Fruit fly (Drosophila melanogaster) whole organism, embryonic: ENCODE measurements around the gene Fcp3C.

Experiments used
- CG10274 ChIP-seq: fragments of 200-800 bp; sonication (Bioruptor generic); optimal IDR thresholded peaks from 3 replicates; lab custom pipeline; 2017; ENCODE audit warnings: missing biosample characterization, mild to moderate bottlenecking, missing genetic modification characterization
- CG10959 ChIP-seq: fragments of 200-800 bp; sonication (Bioruptor generic); IDR thresholded peaks from 2 replicates; pipeline ENCODE4 v1.3.6; 2022; ENCODE audit warnings: missing biosample characterization, missing genetic modification characterization
- CG11085 ChIP-seq: fragments of 200-800 bp; sonication (Bioruptor generic); IDR thresholded peaks from 2 replicates; pipeline ENCODE4 v1.3.6; 2022; ENCODE audit warnings: missing biosample characterization, missing genetic modification characterization
- CG11696 ChIP-seq: fragments of 200-800 bp; sonication (Bioruptor generic); IDR thresholded peaks from 2 replicates; pipeline ENCODE4 v1.3.6; 2022; ENCODE audit warnings: missing biosample characterization, missing genetic modification characterization
- CG12071 ChIP-seq: fragments of 200-800 bp; sonication (Bioruptor generic); optimal IDR thresholded peaks from 3 replicates; lab custom pipeline; 2018; ENCODE audit warnings: missing biosample characterization, mild to moderate bottlenecking, missing genetic modification characterization
- CG13775 ChIP-seq: fragments of 200-800 bp; sonication (Bioruptor generic); optimal IDR thresholded peaks from 3 replicates; lab custom pipeline; 2017; ENCODE audit warnings: missing biosample characterization, mild to moderate bottlenecking, missing genetic modification characterization
- CG15011 ChIP-seq: fragments of 200-800 bp; sonication (Bioruptor generic); optimal IDR thresholded peaks from 3 replicates; lab custom pipeline; 2018; ENCODE audit warnings: missing biosample characterization, mild to moderate bottlenecking, missing genetic modification characterization
- CG16815 ChIP-seq: fragments of 200-800 bp; sonication (Bioruptor generic); optimal IDR thresholded peaks from 3 replicates; lab custom pipeline; 2017; ENCODE audit warnings: missing biosample characterization, mild to moderate bottlenecking, missing genetic modification characterization
- CG17912 ChIP-seq: fragments of 200-800 bp; sonication (Bioruptor generic); optimal IDR thresholded peaks from 2 replicates; lab custom pipeline; 2018; ENCODE audit warnings: missing biosample characterization, mild to moderate bottlenecking, missing genetic modification characterization
- CG1792 ChIP-seq: fragments of 200-800 bp; sonication (Bioruptor generic); optimal IDR thresholded peaks from 2 replicates; lab custom pipeline; 2016; ENCODE audit warnings: missing biosample characterization, missing genetic modification characterization
- CG18476 ChIP-seq: fragments of 200-800 bp; sonication (Bioruptor generic); optimal IDR thresholded peaks from 2 replicates; lab custom pipeline; 2016; ENCODE audit warnings: missing biosample characterization, mild to moderate bottlenecking, missing genetic modification characterization
- CG2120 ChIP-seq: fragments of 200-800 bp; sonication (Bioruptor generic); optimal IDR thresholded peaks from 3 replicates; lab custom pipeline; 2016; ENCODE audit warnings: missing biosample characterization, missing genetic modification characterization
- CG2875 ChIP-seq: fragments of 200-800 bp; sonication (Bioruptor generic); optimal IDR thresholded peaks from 2 replicates; lab custom pipeline; 2017; ENCODE audit warnings: missing biosample characterization, mild to moderate bottlenecking, missing genetic modification characterization, missing genetic modification reagents
- CG3407 ChIP-seq: fragments of 200-800 bp; sonication (Bioruptor generic); optimal IDR thresholded peaks from 2 replicates; lab custom pipeline; 2018; ENCODE audit warnings: missing biosample characterization, mild to moderate bottlenecking, missing genetic modification characterization
- CG3838 ChIP-seq: fragments of 200-800 bp; sonication (Bioruptor generic); optimal IDR thresholded peaks from 3 replicates; lab custom pipeline; 2016; ENCODE audit warnings: missing biosample characterization, missing genetic modification characterization
- CG6854 ChIP-seq: fragments of 200-800 bp; sonication (Bioruptor generic); optimal IDR thresholded peaks from 3 replicates; lab custom pipeline; 2017; ENCODE audit warnings: missing biosample characterization, mild to moderate bottlenecking, missing genetic modification characterization
- CG8359 ChIP-seq: fragments of 200-800 bp; sonication (Bioruptor generic); optimal IDR thresholded peaks from 2 replicates; lab custom pipeline; 2017; ENCODE audit warnings: missing biosample characterization, mild to moderate bottlenecking, missing genetic modification characterization, borderline replicate concordance
- CG9932 ChIP-seq: fragments of 200-800 bp; sonication (Bioruptor generic); IDR thresholded peaks from 2 replicates; pipeline ENCODE4 v1.3.6; 2022; ENCODE audit warnings: missing biosample characterization, missing genetic modification characterization
- CTCF ChIP-seq: fragments of 200-800 bp; sonication (Bioruptor generic); optimal IDR thresholded peaks from 2 replicates; lab custom pipeline; 2017; ENCODE audit warnings: missing biosample characterization, mild to moderate bottlenecking, missing genetic modification characterization, moderate library complexity
- CoRest ChIP-seq: fragments of 200-800 bp; sonication (Bioruptor generic); optimal IDR thresholded peaks from 3 replicates; lab custom pipeline; 2018; ENCODE audit warnings: missing biosample characterization, mild to moderate bottlenecking, missing genetic modification characterization, moderate library complexity
- Dad ChIP-seq: fragments of 200-800 bp; sonication (Bioruptor generic); optimal IDR thresholded peaks from 3 replicates; lab custom pipeline; 2016; ENCODE audit warnings: missing biosample characterization, missing genetic modification characterization
- Deaf1 ChIP-seq: fragments of 200-800 bp; optimal IDR thresholded peaks from 3 replicates; lab custom pipeline; 2019; ENCODE audit warnings: missing biosample characterization, mild to moderate bottlenecking, missing genetic modification characterization, moderate library complexity
- Drgx ChIP-seq: fragments of 200-800 bp; sonication (Bioruptor generic); IDR thresholded peaks from 2 replicates; pipeline ENCODE4 v1.3.6; 2022; ENCODE audit warnings: missing biosample characterization, missing genetic modification characterization
- Fer2 ChIP-seq: fragments of 200-800 bp; sonication (Bioruptor generic); optimal IDR thresholded peaks from 2 replicates; lab custom pipeline; 2018; ENCODE audit warnings: missing biosample characterization, mild to moderate bottlenecking, missing genetic modification characterization, moderate library complexity
- Opbp ChIP-seq: fragments of 200-800 bp; sonication (Bioruptor generic); IDR thresholded peaks from 3 replicates; pipeline ENCODE4 v1.3.6; 2022; ENCODE audit warnings: missing biosample characterization, missing genetic modification characterization; ENCODE audit not compliant: partially characterized antibody
- Rfx ChIP-seq: fragments of 200-800 bp; sonication (Bioruptor generic); IDR thresholded peaks from 2 replicates; pipeline ENCODE4 v1.3.6; 2022; ENCODE audit warnings: missing biosample characterization, missing genetic modification characterization
- Trl ChIP-seq, 3 experiments: fragments of >200 bp in 2 of 3; fragments of 200-800 bp in 1 of 3; sonication (Bioruptor generic) in 1 of 3; optimal IDR thresholded peaks; 2 replicates in 1 of 3; 3 replicates in 2 of 3; lab custom pipeline; 2016 to 2017; ENCODE audit warnings: missing biosample characterization in 1 of 3, missing genetic modification characterization in 1 of 3
- bcd ChIP-seq: fragments of 200-800 bp; sonication (Bioruptor generic); optimal IDR thresholded peaks from 2 replicates; lab custom pipeline; 2017; ENCODE audit warnings: missing biosample characterization, mild to moderate bottlenecking, missing genetic modification characterization
- bsh ChIP-seq, 2 experiments: fragments of 200-800 bp; sonication (Bioruptor generic); optimal IDR thresholded peaks; 2 replicates each; lab custom pipeline; 2017 to 2018; ENCODE audit warnings: mild to moderate bottlenecking in 2 of 2, missing biosample characterization in 2 of 2, missing genetic modification characterization in 2 of 2, moderate library complexity in 1 of 2
- chif ChIP-seq, 2 experiments: fragments of 200-800 bp; sonication (Bioruptor generic); optimal IDR thresholded peaks; 3 replicates each; lab custom pipeline; 2016; ENCODE audit warnings: missing biosample characterization in 2 of 2, missing genetic modification characterization in 2 of 2
- emc ChIP-seq: fragments of 200-800 bp; sonication (Bioruptor generic); optimal IDR thresholded peaks from 2 replicates; lab custom pipeline; 2016; ENCODE audit warnings: missing biosample characterization, missing genetic modification characterization
- ewg ChIP-seq: fragments of 200-800 bp; sonication (Bioruptor generic); optimal IDR thresholded peaks from 3 replicates; lab custom pipeline; 2017; ENCODE audit warnings: mild to moderate bottlenecking, missing biosample characterization, missing genetic modification reagents, missing genetic modification characterization
- ftz-f1 ChIP-seq: fragments of 200-800 bp; sonication (Bioruptor generic); optimal IDR thresholded peaks from 2 replicates; lab custom pipeline; 2016; ENCODE audit warnings: missing biosample characterization, missing genetic modification characterization
- gfzf ChIP-seq: fragments of 200-800 bp; sonication (Bioruptor generic); optimal IDR thresholded peaks from 2 replicates; lab custom pipeline; 2016; ENCODE audit warnings: missing biosample characterization, mild to moderate bottlenecking, missing genetic modification characterization, moderate library complexity
- lab ChIP-seq: fragments of 200-800 bp; sonication (Bioruptor generic); optimal IDR thresholded peaks from 3 replicates; lab custom pipeline; 2017; ENCODE audit warnings: missing biosample characterization, missing genetic modification characterization, mild to moderate bottlenecking, moderate library complexity, missing genetic modification reagents
- maf-S ChIP-seq: fragments of 200-800 bp; sonication (Bioruptor generic); optimal IDR thresholded peaks from 2 replicates; lab custom pipeline; 2016; ENCODE audit warnings: missing biosample characterization, missing genetic modification characterization
- nerfin-1 ChIP-seq: fragments of 200-800 bp; sonication (Bioruptor generic); optimal IDR thresholded peaks from 3 replicates; lab custom pipeline; 2019; ENCODE audit warnings: missing biosample characterization, mild to moderate bottlenecking, missing genetic modification characterization, moderate library complexity
- nom ChIP-seq: fragments of 200-800 bp; sonication (Bioruptor generic); optimal IDR thresholded peaks from 2 replicates; lab custom pipeline; 2017; ENCODE audit warnings: missing biosample characterization, missing genetic modification characterization, mild to moderate bottlenecking, moderate library complexity, missing genetic modification reagents
- org-1 ChIP-seq: fragments of 200-800 bp; sonication (Bioruptor generic); optimal IDR thresholded peaks from 2 replicates; lab custom pipeline; 2017; ENCODE audit warnings: missing biosample characterization, missing genetic modification characterization
- otp ChIP-seq: fragments of 200-800 bp; sonication (Bioruptor generic); IDR thresholded peaks from 3 replicates; pipeline ENCODE4, ENCODE4 v1.3.6; 2022; ENCODE audit warnings: missing biosample characterization, missing genetic modification characterization
- sima ChIP-seq: fragments of 200-800 bp; sonication (Bioruptor generic); optimal IDR thresholded peaks from 2 replicates; lab custom pipeline; 2016; ENCODE audit warnings: missing biosample characterization, missing genetic modification characterization
- slou ChIP-seq: fragments of 200-800 bp; sonication (Bioruptor generic); optimal IDR thresholded peaks from 3 replicates; lab custom pipeline; 2016; ENCODE audit warnings: missing biosample characterization, missing genetic modification characterization
- unc-4 ChIP-seq: fragments of 200-800 bp; sonication (Bioruptor generic); IDR thresholded peaks from 2 replicates; pipeline ENCODE4 v1.3.6; 2022; ENCODE audit warnings: missing biosample characterization, missing genetic modification characterization; ENCODE audit not compliant: partially characterized antibody
- unpg ChIP-seq: fragments of 200-800 bp; sonication (Bioruptor generic); optimal IDR thresholded peaks from 3 replicates; lab custom pipeline; 2018; ENCODE audit warnings: missing biosample characterization, mild to moderate bottlenecking, missing genetic modification characterization, moderate library complexity
- z ChIP-seq: fragments of 200-800 bp; sonication (Bioruptor generic); IDR thresholded peaks from 3 replicates; pipeline ENCODE4 v1.3.6; 2022; ENCODE audit warnings: missing biosample characterization, missing genetic modification characterization
- zen2 ChIP-seq: fragments of 200-800 bp; sonication (Bioruptor generic); IDR thresholded peaks from 3 replicates; pipeline ENCODE4 v1.3.6; 2022; ENCODE audit warnings: missing biosample characterization, missing genetic modification characterization; ENCODE audit not compliant: partially characterized antibody

The Fcp3C gene

DNA sequence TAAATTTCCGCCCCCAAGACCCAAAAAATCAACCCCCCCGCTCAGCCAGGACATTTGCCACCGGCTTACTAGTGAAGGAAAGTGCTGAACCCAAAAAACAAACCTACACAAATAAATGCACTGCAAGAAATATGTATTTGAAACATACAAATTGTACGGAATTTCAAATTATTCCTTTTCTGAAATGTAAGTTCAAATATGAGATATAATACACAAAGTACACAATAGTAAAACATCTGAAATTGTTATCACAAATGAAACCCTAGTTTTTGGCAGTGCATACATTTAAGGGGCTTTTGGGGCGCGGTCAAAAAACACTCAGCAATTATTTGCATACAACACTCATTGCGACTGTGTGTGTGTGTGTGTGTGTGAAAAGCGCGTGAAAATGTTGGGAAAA, 19.5 kb upstream of the Fcp3C start (continued):
- no peak for TF ChIP-seq Fer2 (tag; lab: Kevin White, UChicago)
- no peak for TF ChIP-seq org-1 (GFP tag; lab: Kevin White, UChicago)
- no peak for TF ChIP-seq CG10274 (GFP tag; lab: Kevin White, UChicago)
- TF ChIP-seq unpg (GFP tag; lab: Kevin White, UChicago), result peak; percentile 38
- 0 out of 2 replicates have a peak, but pooled peaks have one; percentile 30 for TF ChIP-seq CG9932 (GFP tag; lab: Robert Waterston, UW)
- TF ChIP-seq CG11085 (GFP tag; lab: Robert Waterston, UW), result no peak
- no peak for TF ChIP-seq CG2875
- TF ChIP-seq ftz-f1 (GFP tag; lab: Kevin White, UChicago), result no peak
- TF ChIP-seq slou (GFP tag; lab: Kevin White, UChicago), result no peak
- no peak for TF ChIP-seq CG17912 (GFP tag; lab: Kevin White, UChicago)
- no peak for TF ChIP-seq CG3838 (GFP tag; lab: Kevin White, UChicago)
- no peak for TF ChIP-seq CG13775 (GFP tag; lab: Kevin White, UChicago)
- no peak for TF ChIP-seq otp (GFP tag; lab: Robert Waterston, UW)
- peak; percentile 6 for TF ChIP-seq CoRest (tag; lab: Kevin White, UChicago)
- TF ChIP-seq CG2120, result peak; percentile 53
- no peak for TF ChIP-seq CG16815 (GFP tag; lab: Kevin White, UChicago)
- TF ChIP-seq CG8359 (GFP tag; lab: Kevin White, UChicago), result no peak
- no peak for TF ChIP-seq CG15011 (GFP tag; lab: Kevin White, UChicago)
- TF ChIP-seq, all 482 proteins: peak for 104

DNA sequence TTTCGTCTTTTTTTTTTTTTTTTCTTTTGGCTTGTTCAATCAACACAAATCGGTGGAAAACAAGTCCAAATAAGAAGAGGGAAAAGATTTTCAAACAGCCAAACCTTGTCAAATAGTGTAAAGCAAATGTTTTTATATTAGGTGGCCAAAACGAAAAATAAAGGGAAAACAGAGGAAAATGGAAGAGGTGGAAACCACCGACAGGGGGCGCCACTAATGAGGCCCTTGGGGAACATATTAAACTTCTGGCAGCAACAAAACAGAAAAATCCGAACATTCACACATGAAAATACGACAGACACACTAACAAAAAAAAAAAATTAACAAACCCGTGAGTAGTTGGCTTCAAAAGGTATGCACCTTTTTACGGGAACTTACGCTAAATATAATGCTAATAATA, 18.0 kb upstream of the Fcp3C start:
- no peak for TF ChIP-seq lab (GFP tag; lab: Kevin White, UChicago)
- peak; percentile 71 for TF ChIP-seq CTCF

DNA sequence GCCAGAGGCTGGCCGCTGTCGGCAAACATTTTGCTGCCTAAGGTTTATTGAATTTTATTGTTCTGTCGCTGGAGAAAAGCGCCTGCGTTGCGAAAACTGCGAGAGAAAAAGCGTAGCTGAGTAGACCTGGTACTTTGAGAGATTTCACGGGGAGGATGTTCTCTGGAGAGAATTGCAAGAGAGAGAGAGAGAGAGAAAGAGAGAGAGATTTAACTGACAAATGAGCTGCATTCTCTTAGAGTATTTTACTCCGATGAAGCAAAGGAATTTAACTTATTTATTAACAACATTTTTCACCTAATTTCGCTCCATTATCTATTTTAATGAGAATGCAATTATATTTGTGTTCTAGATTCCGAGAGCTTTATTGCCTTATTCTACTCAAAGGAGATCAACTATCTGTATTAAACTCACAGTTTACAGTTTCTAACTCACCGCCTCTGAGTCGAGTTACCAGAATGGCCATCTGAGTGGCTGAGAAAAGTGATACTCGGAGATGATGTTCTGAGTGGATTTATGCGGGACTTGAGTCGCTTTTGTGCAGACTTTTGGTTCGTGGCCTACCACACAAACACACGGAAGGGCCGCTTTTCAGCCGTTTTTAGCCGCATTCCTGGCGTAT, 16.7 kb upstream of the Fcp3C start:
- TF ChIP-seq ewg (GFP tag; lab: Kevin White, UChicago) (peak; percentile 33), maf-S (GFP tag; lab: Kevin White, UChicago) (no peak), nerfin-1 (tag; lab: Kevin White, UChicago) (peak; percentile 16), Trl (optimal IDR thresholded peaks at IDR 0.05; lab: Kevin White, UChicago) (peak; percentile 73 to 89), Trl (GFP tag; optimal IDR thresholded peaks at IDR 0.05; lab: Kevin White, UChicago) (no peak), Opbp (0 out of 3 replicates have a peak, but pooled peaks have one; percentile 21), CG11696 (GFP tag; lab: Robert Waterston, UW) (no peak), z (GFP tag; lab: Robert Waterston, UW) (peak; percentile 90)

DNA sequence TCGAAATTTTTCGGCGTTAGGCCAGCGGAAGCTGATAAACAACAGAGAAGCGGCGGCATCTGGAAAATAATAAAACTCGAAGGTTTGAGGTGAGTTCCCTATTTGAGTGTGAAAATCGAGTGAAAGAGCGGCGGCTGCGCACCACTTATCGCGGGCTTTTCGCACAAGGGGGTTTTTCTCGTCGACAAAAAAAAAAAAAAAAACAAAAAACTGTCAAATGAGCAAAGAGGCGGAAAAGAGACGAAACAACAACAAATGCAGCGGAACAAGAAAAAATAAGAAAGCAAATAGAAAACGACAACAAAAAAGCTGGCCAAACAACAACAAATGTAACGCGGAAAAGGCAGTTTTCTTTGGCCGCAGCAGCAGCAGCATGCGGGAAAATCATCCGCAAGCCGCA, 15.4 kb upstream of the Fcp3C start:
- peak in 1 of 2 experiments; percentile 73 for TF ChIP-seq bsh (GFP tag; optimal IDR thresholded peaks at IDR 0.05; lab: Kevin White, UChicago)
- TF ChIP-seq sima (GFP tag; lab: Kevin White, UChicago), result no peak
- TF ChIP-seq CG6854 (GFP tag; lab: Kevin White, UChicago), result no peak
- no peak for TF ChIP-seq unc-4 (GFP tag; lab: Robert Waterston, UW)
- no peak for TF ChIP-seq CG18476 (GFP tag; lab: Kevin White, UChicago)
- no peak for TF ChIP-seq emc
- TF ChIP-seq CG3407 (GFP tag; lab: Kevin White, UChicago), result no peak
- TF ChIP-seq CG12071, result no peak
- no peak for TF ChIP-seq zen2 (GFP tag; lab: Robert Waterston, UW)
- TF ChIP-seq Rfx (GFP tag; lab: Robert Waterston, UW), result no peak
- no peak for TF ChIP-seq CG1792 (GFP tag; lab: Kevin White, UChicago)
- no peak for TF ChIP-seq Deaf1 (tag; lab: Kevin White, UChicago)
- TF ChIP-seq Drgx (GFP tag; lab: Robert Waterston, UW), result peak; percentile 74
- TF ChIP-seq CG10959 (GFP tag; lab: Robert Waterston, UW), result no peak
- no peak for TF ChIP-seq gfzf (GFP tag; lab: Kevin White, UChicago)
- TF ChIP-seq bcd, result no peak
- no peak for TF ChIP-seq Dad (GFP tag; lab: Kevin White, UChicago)
- TF ChIP-seq nom (GFP tag; lab: Kevin White, UChicago), result peak; percentile 4
- TF ChIP-seq chif (GFP tag; optimal IDR thresholded peaks at IDR 0.05; lab: Kevin White, UChicago), result no peak
